Fruit fly (Drosophila melanogaster): ENCODE results near the gene CG13599.

CG13599 gene

DNA sequence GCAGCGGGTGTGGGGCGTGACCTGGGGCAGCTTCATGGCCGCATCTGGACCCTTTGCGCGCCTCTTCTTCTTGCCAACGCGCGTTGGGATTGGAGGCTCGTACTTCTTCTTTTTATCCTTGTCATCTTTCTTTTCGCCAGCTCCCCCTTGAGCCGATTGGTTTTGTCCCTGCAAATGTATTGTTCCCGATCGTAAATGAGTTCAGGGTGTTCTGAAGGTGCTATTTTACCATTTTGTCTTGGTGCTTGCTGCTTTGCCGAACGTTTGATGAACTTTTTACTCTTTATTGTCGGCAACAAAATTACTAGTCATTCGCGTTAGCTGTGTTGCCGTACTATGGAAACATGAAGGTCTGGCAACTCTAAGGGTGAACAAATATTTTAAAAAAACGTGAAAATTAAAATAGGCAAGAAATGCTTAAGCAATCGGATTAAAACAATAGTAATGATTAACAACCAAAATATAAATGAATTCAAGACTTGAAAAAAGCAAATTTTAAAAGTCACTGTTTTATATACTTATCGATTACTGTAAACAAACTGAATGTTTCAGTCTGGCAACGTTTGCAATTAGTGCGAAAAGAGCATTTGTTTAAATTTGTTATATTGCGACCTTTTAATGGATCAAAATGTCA is at the start of gene CG13599, which contains the start of gene Rpt2 (continued):
- TF ChIP-seq exex (tag; optimal IDR thresholded peaks at IDR 0.05): peak; percentile 6
- TF ChIP-seq CG10462 (GFP tag; optimal IDR thresholded peaks at IDR 0.05): peak; percentile 12
- peak; percentile 22 for TF ChIP-seq HmgD (GFP tag; optimal IDR thresholded peaks at IDR 0.05)
- peak; percentile 15 for TF ChIP-seq Camta (GFP tag; optimal IDR thresholded peaks at IDR 0.05)
- TF ChIP-seq Myb (GFP tag; optimal IDR thresholded peaks at IDR 0.05): peak; percentile 64
- peak; percentile 14 for TF ChIP-seq Mad (GFP tag; optimal IDR thresholded peaks at IDR 0.05)
- TF ChIP-seq gfzf (GFP tag; optimal IDR thresholded peaks at IDR 0.05): peak; percentile 52
- peak; percentile 24 for TF ChIP-seq CG18262 (tag; optimal IDR thresholded peaks at IDR 0.05)
- peak; percentile 32 for TF ChIP-seq CG10979 (tag; optimal IDR thresholded peaks at IDR 0.05)
- TF ChIP-seq dmrt11E (tag; optimal IDR thresholded peaks at IDR 0.05): peak; percentile 17
- TF ChIP-seq sd (tag; optimal IDR thresholded peaks at IDR 0.05): peak; percentile 10
- peak; percentile 57 for TF ChIP-seq B-H2 (GFP tag; optimal IDR thresholded peaks at IDR 0.05)
- peak; percentile 32; the same call in 1 of the 2 replicates for TF ChIP-seq amos (GFP tag; IDR thresholded peaks at IDR 0.05; ENCODE audit: partially characterized antibody)
- peak; percentile 60 for TF ChIP-seq nmo (GFP tag; optimal IDR thresholded peaks at IDR 0.05)
- no peak for TF ChIP-seq sna (GFP tag; IDR thresholded peaks at IDR 0.05; ENCODE audit: partially characterized antibody)
- TF ChIP-seq Antp (GFP tag; optimal IDR thresholded peaks at IDR 0.05): no peak
- peak; percentile 50; the same call in 2 of the 3 replicates for TF ChIP-seq row (GFP tag; IDR thresholded peaks at IDR 0.05)
- no peak for TF ChIP-seq yki (optimal IDR thresholded peaks at IDR 0.05)
- peak; percentile 37 for TF ChIP-seq grau (tag; optimal IDR thresholded peaks at IDR 0.05)
- TF ChIP-seq CG15514 (GFP tag; optimal IDR thresholded peaks at IDR 0.05): peak; percentile 50
- TF ChIP-seq MESR4 (GFP tag; optimal IDR thresholded peaks at IDR 0.05): peak; percentile 81
- TF ChIP-seq CG13287 (GFP tag; IDR thresholded peaks at IDR 0.05; ENCODE audit: partially characterized antibody): peak; percentile 70; the same call in 1 of the 2 replicates
- peak; percentile 52; the same call in 1 of the 3 replicates for TF ChIP-seq knrl (GFP tag; IDR thresholded peaks at IDR 0.05; ENCODE audit: partially characterized antibody)
- peak; percentile 82 for TF ChIP-seq hkb (optimal IDR thresholded peaks at IDR 0.05)
- TF ChIP-seq hkb (GFP tag; IDR thresholded peaks at IDR 0.05): no peak
- TF ChIP-seq CG17829 (tag; optimal IDR thresholded peaks at IDR 0.05): peak; percentile 28
- TF ChIP-seq CG4424 (GFP tag; optimal IDR thresholded peaks at IDR 0.05): no peak
- peak; percentile 60 for TF ChIP-seq Scr (GFP tag; IDR thresholded peaks at IDR 0.05; ENCODE audit: partially characterized antibody)
- TF ChIP-seq CG31441 (GFP tag; IDR thresholded peaks at IDR 0.05): peak; percentile 78
- TF ChIP-seq PHDP (tag; optimal IDR thresholded peaks at IDR 0.05): peak; percentile 15
- peak; percentile 8; the same call in 1 of the 2 replicates for TF ChIP-seq ato (GFP tag; IDR thresholded peaks at IDR 0.05; ENCODE audit: partially characterized antibody)
- peak; percentile 63 for TF ChIP-seq unc-4 (GFP tag; IDR thresholded peaks at IDR 0.05; ENCODE audit: partially characterized antibody)
- peak; percentile 27 for TF ChIP-seq mam (GFP tag; optimal IDR thresholded peaks at IDR 0.05)
- peak; percentile 85 for TF ChIP-seq trem (tag; optimal IDR thresholded peaks at IDR 0.05)
- peak in 1 of 2 experiments; percentile 60 for TF ChIP-seq tll (GFP tag; optimal IDR thresholded peaks at IDR 0.05)
- TF ChIP-seq NC2β (GFP tag; optimal IDR thresholded peaks at IDR 0.05): peak; percentile 14
- no peak for TF ChIP-seq p53 (GFP tag; optimal IDR thresholded peaks at IDR 0.05)
- peak; percentile 50 for TF ChIP-seq hbn (GFP tag; IDR thresholded peaks at IDR 0.05; ENCODE audit: partially characterized antibody)
- peak; percentile 20 for TF ChIP-seq D19A (tag; optimal IDR thresholded peaks at IDR 0.05)
- TF ChIP-seq Ets97D (GFP tag; optimal IDR thresholded peaks at IDR 0.05): peak; percentile 69
- no peak for TF ChIP-seq sob (GFP tag; IDR thresholded peaks at IDR 0.05)
- TF ChIP-seq Spps (tag; optimal IDR thresholded peaks at IDR 0.05): peak; percentile 14
- TF ChIP-seq Dref (GFP tag; IDR thresholded peaks at IDR 0.05): peak; percentile 67
- peak; percentile 33 for TF ChIP-seq CG13424 (tag; optimal IDR thresholded peaks at IDR 0.05)
- TF ChIP-seq phol (tag; optimal IDR thresholded peaks at IDR 0.05): peak; percentile 58
- TF ChIP-seq CG2712 (tag; optimal IDR thresholded peaks at IDR 0.05): peak; percentile 46
